Worm (Caenorhabditis elegans) whole organism, L1 larva: ENCODE measurements around the gene orai-1.

Source experiments
- C04F5.9 ChIP-seq: sonication (generic microtip); optimal IDR thresholded peaks from 2 replicates; lab custom pipeline; 2016; ENCODE audit warnings: missing genetic modification characterization, missing compliant biosample characterization
- Y116A8C.19 ChIP-seq: sonication (generic microtip); optimal IDR thresholded peaks from 2 replicates; lab custom pipeline; 2016; ENCODE audit warnings: missing compliant biosample characterization, missing genetic modification characterization, borderline replicate concordance
- alr-1 ChIP-seq: fragments of 200-800 bp; sonication (Bioruptor generic); optimal IDR thresholded peaks from 2 replicates; lab custom pipeline; 2018; ENCODE audit warnings: borderline replicate concordance, mild to moderate bottlenecking, missing genetic modification characterization, missing compliant biosample characterization
- ama-1 ChIP-seq: fragments of 150-350 bp; optimal IDR thresholded peaks from 2 replicates; lab custom pipeline; 2014
- ceh-82 ChIP-seq, 3 experiments: fragments of 150-350 bp in 1 of 3; sonication (generic microtip) in 2 of 3; optimal IDR thresholded peaks; 2 replicates each; lab custom pipeline; 2014 to 2017; ENCODE audit warnings: missing biosample characterization in 3 of 3, missing genetic modification characterization in 3 of 3
- ceh-90 ChIP-seq: sonication (generic microtip); optimal IDR thresholded peaks from 2 replicates; lab custom pipeline; 2016; ENCODE audit warnings: missing genetic modification characterization, missing compliant biosample characterization
- ces-1 ChIP-seq: fragments of 150-350 bp; optimal IDR thresholded peaks from 2 replicates; lab custom pipeline; 2014; ENCODE audit warnings: missing biosample characterization, missing genetic modification reagents, missing genetic modification characterization
- dpl-1 ChIP-seq, 3 experiments: fragments of 150-350 bp in 2 of 3; sonication (generic microtip) in 1 of 3; optimal IDR thresholded peaks; 2 replicates each; lab custom pipeline; 2014 to 2017; ENCODE audit warnings: missing biosample characterization in 3 of 3, missing genetic modification characterization in 3 of 3, missing genetic modification reagents in 3 of 3
- dsc-1 ChIP-seq: sonication (generic microtip); optimal IDR thresholded peaks from 2 replicates; lab custom pipeline; 2016; ENCODE audit warnings: mild to moderate bottlenecking, missing genetic modification characterization, missing compliant biosample characterization
- efl-1 ChIP-seq, 4 experiments: fragments of 150-350 bp; optimal IDR thresholded peaks in 3 of 4; peaks in 1 of 4; 1 replicate in 1 of 4; 2 replicates in 3 of 4; lab custom pipeline; 2014; ENCODE audit warnings: missing biosample characterization in 2 of 4, missing genetic modification characterization in 2 of 4, missing genetic modification reagents in 2 of 4
- efl-3 ChIP-seq: fragments of 200-800 bp; sonication (Bioruptor generic); optimal IDR thresholded peaks from 2 replicates; lab custom pipeline; 2018; ENCODE audit warnings: mild to moderate bottlenecking, missing genetic modification characterization, missing compliant biosample characterization
- egl-27 ChIP-seq, 2 experiments: fragments of 150-350 bp in 1 of 2; sonication (generic microtip); optimal IDR thresholded peaks; 3 replicates each; lab custom pipeline; 2017 to 2018; ENCODE audit warnings: missing biosample characterization in 2 of 2, missing genetic modification characterization in 2 of 2, missing genetic modification reagents in 2 of 2
- fkh-10 ChIP-seq: sonication (generic microtip); optimal IDR thresholded peaks from 2 replicates; lab custom pipeline; 2017; ENCODE audit warnings: missing biosample characterization, missing genetic modification reagents, missing genetic modification characterization
- fkh-8 ChIP-seq: sonication (generic microtip); optimal IDR thresholded peaks from 2 replicates; lab custom pipeline; 2016; ENCODE audit warnings: mild to moderate bottlenecking, missing genetic modification characterization, missing compliant biosample characterization
- hpl-2 ChIP-seq: fragments of 150-350 bp; optimal IDR thresholded peaks from 2 replicates; lab custom pipeline; 2014; ENCODE audit warnings: missing biosample characterization, missing genetic modification reagents, missing genetic modification characterization
- irx-1 ChIP-seq: sonication (generic microtip); optimal IDR thresholded peaks from 2 replicates; lab custom pipeline; 2016; ENCODE audit warnings: missing genetic modification characterization, missing compliant biosample characterization
- lin-13 ChIP-seq: fragments of 150-350 bp; optimal IDR thresholded peaks from 2 replicates; lab custom pipeline; 2014; ENCODE audit warnings: missing biosample characterization, missing genetic modification reagents, missing genetic modification characterization
- lin-14 ChIP-seq: fragments of 200-800 bp; sonication (Bioruptor generic); optimal IDR thresholded peaks from 2 replicates; lab custom pipeline; 2018; ENCODE audit warnings: mild to moderate bottlenecking, missing genetic modification characterization, moderate library complexity, missing compliant biosample characterization
- lin-39 ChIP-seq: fragments of 150-350 bp; optimal IDR thresholded peaks from 2 replicates; lab custom pipeline; 2014; ENCODE audit warnings: missing biosample characterization, missing genetic modification reagents, missing genetic modification characterization
- lir-3 ChIP-seq: sonication (generic microtip); optimal IDR thresholded peaks from 2 replicates; lab custom pipeline; 2016; ENCODE audit warnings: mild to moderate bottlenecking, missing genetic modification characterization, moderate library complexity, missing compliant biosample characterization; ENCODE audit not compliant: poor library complexity
- lsy-2 ChIP-seq, 2 experiments: fragments of 150-350 bp; optimal IDR thresholded peaks; 2 replicates each; lab custom pipeline; 2014; ENCODE audit warnings: missing biosample characterization in 2 of 2, missing genetic modification characterization in 2 of 2
- mab-9 ChIP-seq: fragments of 200-800 bp; sonication (Bioruptor generic); IDR thresholded peaks from 2 replicates; pipeline ENCODE4 v1.3.6; 2022; ENCODE audit warnings: missing genetic modification reagents, missing genetic modification characterization, missing compliant biosample characterization
- mep-1 ChIP-seq: fragments of 150-350 bp; optimal IDR thresholded peaks from 2 replicates; lab custom pipeline; 2014; ENCODE audit warnings: missing biosample characterization, missing genetic modification characterization
- nhr-11 ChIP-seq: fragments of 150-350 bp; optimal IDR thresholded peaks from 2 replicates; lab custom pipeline; 2014; ENCODE audit warnings: missing biosample characterization, missing genetic modification characterization
- nhr-19 ChIP-seq: fragments of 200-800 bp; sonication (Bioruptor generic); conservative IDR thresholded peaks from 2 replicates; pipeline ENCODE4 v1.3.6; 2022; ENCODE audit warnings: missing genetic modification characterization, missing compliant biosample characterization
- nhr-20 ChIP-seq: sonication (generic microtip); optimal IDR thresholded peaks from 2 replicates; lab custom pipeline; 2016; ENCODE audit warnings: mild to moderate bottlenecking, missing genetic modification characterization, missing compliant biosample characterization
- nhr-237 ChIP-seq: fragments of 150-350 bp; optimal IDR thresholded peaks from 2 replicates; lab custom pipeline; 2014; ENCODE audit warnings: missing biosample characterization, missing genetic modification characterization
- nhr-28 ChIP-seq: fragments of 150-350 bp; optimal IDR thresholded peaks from 2 replicates; lab custom pipeline; 2014; ENCODE audit warnings: missing biosample characterization, missing genetic modification characterization
- nhr-47 ChIP-seq: sonication (generic microtip); optimal IDR thresholded peaks from 2 replicates; lab custom pipeline; 2016; ENCODE audit warnings: mild to moderate bottlenecking, missing genetic modification characterization, moderate library complexity, missing compliant biosample characterization
- nhr-71 ChIP-seq: sonication (generic microtip); optimal IDR thresholded peaks from 2 replicates; lab custom pipeline; 2016; ENCODE audit warnings: mild to moderate bottlenecking, missing genetic modification characterization, moderate library complexity, missing compliant biosample characterization
- nhr-90 ChIP-seq: sonication (generic microtip); optimal IDR thresholded peaks from 2 replicates; lab custom pipeline; 2016; ENCODE audit warnings: mild to moderate bottlenecking, missing genetic modification characterization, missing compliant biosample characterization; ENCODE audit not compliant: poor library complexity
- skn-1 ChIP-seq: fragments of 150-350 bp; optimal IDR thresholded peaks from 2 replicates; lab custom pipeline; 2014; ENCODE audit warnings: missing biosample characterization, missing genetic modification characterization
- snpc-4 ChIP-seq: fragments of 150-350 bp; optimal IDR thresholded peaks from 2 replicates; lab custom pipeline; 2014; ENCODE audit warnings: missing biosample characterization, missing genetic modification characterization
- sptf-1 ChIP-seq: fragments of 150-350 bp; optimal IDR thresholded peaks from 2 replicates; lab custom pipeline; 2014; ENCODE audit warnings: missing biosample characterization, missing genetic modification characterization
- unc-98 ChIP-seq: fragments of 200-800 bp; sonication (Bioruptor generic); IDR thresholded peaks from 2 replicates; pipeline ENCODE4 v1.3.6; 2022; ENCODE audit warnings: missing genetic modification characterization, missing compliant biosample characterization
- zip-4 ChIP-seq: fragments of 200-800 bp; sonication (Bioruptor generic); optimal IDR thresholded peaks from 2 replicates; lab custom pipeline; 2018; ENCODE audit warnings: mild to moderate bottlenecking, missing genetic modification characterization, moderate library complexity, missing compliant biosample characterization

orai-1 gene

DNA sequence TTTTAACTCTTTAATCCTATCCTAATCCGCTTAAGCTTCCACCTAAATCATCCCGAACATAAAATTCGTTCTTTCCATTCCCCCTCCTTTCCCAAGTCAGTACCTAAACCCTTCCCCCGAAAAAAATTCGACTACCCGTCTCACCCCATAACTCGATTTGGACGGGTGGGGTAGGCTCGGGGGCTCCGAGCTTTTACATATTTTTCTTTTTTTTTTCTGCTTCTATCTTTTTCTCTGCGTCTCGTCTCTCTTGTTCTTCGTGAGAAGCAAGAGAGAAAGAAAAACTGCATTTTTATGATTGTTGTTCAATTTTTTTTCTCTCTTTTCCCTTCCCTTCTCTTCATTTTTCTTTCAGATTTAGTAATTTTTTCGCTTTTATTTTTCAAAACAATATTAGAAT, 28.9 kb downstream of the orai-1 start (continued):
- peak; percentile 82 for TF ChIP-seq ces-1 (GFP tag; lab: Kevin White, UChicago)
- TF ChIP-seq lin-14: peak; percentile 76
- TF ChIP-seq nhr-47 (tag; lab: Kevin White, UChicago): peak; percentile 37
- no peak for TF ChIP-seq egl-27 (tag; optimal IDR thresholded peaks at IDR 0.05; lab: Kevin White, UChicago)
- no peak for TF ChIP-seq nhr-237 (tag; lab: Kevin White, UChicago)
- TF ChIP-seq Y116A8C.19 (tag; lab: Kevin White, UChicago): no peak
- TF ChIP-seq alr-1 (tag; lab: Kevin White, UChicago): no peak
- peak in 1 of 3 experiments; percentile 9 for TF ChIP-seq dpl-1 (GFP tag; optimal IDR thresholded peaks at IDR 0.05; lab: Kevin White, UChicago)
- TF ChIP-seq ceh-90 (tag; lab: Kevin White, UChicago): no peak
- no peak for TF ChIP-seq fkh-8 (tag; lab: Kevin White, UChicago)
- TF ChIP-seq fkh-10 (GFP tag; lab: Kevin White, UChicago): peak; percentile 47
- no peak for TF ChIP-seq efl-3 (GFP tag; lab: Kevin White, UChicago)
- TF ChIP-seq nhr-11: no peak
- no peak for TF ChIP-seq lin-13 (GFP tag; lab: Kevin White, UChicago)
- peak; percentile 2 to 31 for TF ChIP-seq lsy-2 (tag; optimal IDR thresholded peaks at IDR 0.05; lab: Kevin White, UChicago)
- peak; percentile 29 for TF ChIP-seq nhr-71 (tag; lab: Kevin White, UChicago)
- TF ChIP-seq mab-9 (GFP tag; lab: Robert Waterston, UW): no peak

DNA sequence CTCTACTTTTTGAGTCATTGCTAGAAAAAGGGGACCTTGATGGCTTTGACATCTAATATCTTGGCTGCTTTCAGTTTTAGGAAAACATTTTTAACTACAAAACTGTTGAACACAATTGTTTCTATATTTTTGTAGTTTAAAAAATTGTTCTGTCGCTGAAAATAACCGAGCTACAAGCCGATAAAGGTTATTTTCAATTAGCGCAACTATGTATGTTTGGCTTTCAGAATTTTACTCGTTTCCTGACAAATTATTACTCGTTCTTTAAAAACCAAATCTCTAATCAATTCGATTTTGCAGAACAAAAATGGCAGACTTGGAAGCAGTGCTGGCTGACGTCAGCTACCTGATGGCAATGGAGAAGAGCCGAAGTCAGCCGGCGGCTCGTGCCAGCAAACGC, 29.3 kb downstream of the orai-1 start, which contains the start of gene grk-2:
Gene grk-2 (plus strand): TSS at position 301 of the 400 bp plus-strand sequence.
- TF ChIP-seq nhr-71 (tag; lab: Kevin White, UChicago) (no peak), nhr-20 (tag; lab: Kevin White, UChicago) (no peak), nhr-28 (no peak), unc-98 (no peak), sptf-1 (no peak), nhr-11 (no peak), snpc-4 (tag; lab: Kevin White, UChicago) (no peak), nhr-90 (tag; lab: Kevin White, UChicago) (no peak), skn-1 (tag; lab: Kevin White, UChicago) (no peak), lir-3 (tag; lab: Kevin White, UChicago) (no peak), hpl-2 (GFP tag; lab: Kevin White, UChicago) (no peak), nhr-47 (tag; lab: Kevin White, UChicago) (no peak), lin-13 (GFP tag; lab: Kevin White, UChicago) (no peak), nhr-19 (GFP tag; lab: Robert Waterston, UW) (no peak), ceh-82 (tag; optimal IDR thresholded peaks at IDR 0.05; lab: Kevin White, UChicago) (no peak), zip-4 (no peak), lin-39 (tag; lab: Kevin White, UChicago) (no peak), irx-1 (no peak), ces-1 (GFP tag; lab: Kevin White, UChicago) (no peak), ama-1 (no peak)

- TF ChIP-seq dsc-1 (tag; lab: Kevin White, UChicago): peak; percentile 33
- TF ChIP-seq mep-1: no peak
- no peak for TF ChIP-seq dpl-1 (GFP tag; optimal IDR thresholded peaks at IDR 0.05; lab: Kevin White, UChicago)
- TF ChIP-seq fkh-8 (tag; lab: Kevin White, UChicago): no peak
- TF ChIP-seq C04F5.9 (tag; lab: Kevin White, UChicago): no peak
- TF ChIP-seq, all 84 proteins: peak for 1
Measured at ce11 chrIII:683318-683717, 36.8 kb downstream of the orai-1 start, which contains the start of gene W02B3.4. W02B3.4 (minus strand) TSS chrIII:683418.

DNA sequence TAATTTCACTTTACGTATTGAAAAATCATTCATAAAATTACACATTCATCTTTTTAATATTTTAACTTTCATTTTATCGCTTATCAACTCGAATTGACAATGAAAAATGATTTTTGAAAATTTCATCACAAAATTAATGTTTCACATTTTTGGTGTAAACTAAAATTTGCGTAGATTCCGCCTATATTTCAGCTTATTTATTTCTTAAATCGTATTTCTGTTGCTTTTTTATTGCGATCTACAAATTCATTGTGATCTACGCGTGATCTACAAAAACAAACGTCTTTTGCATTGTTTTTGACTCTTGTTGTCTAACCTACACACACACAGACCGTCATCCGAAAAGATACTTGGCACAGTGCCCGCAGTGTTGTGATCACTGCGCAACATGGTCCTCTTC, 41.5 kb downstream of the orai-1 start:
- TF ChIP-seq efl-1 (optimal IDR thresholded peaks at IDR 0.05; lab: Kevin White, UChicago) (no peak), efl-1 (GFP tag; optimal IDR thresholded peaks at IDR 0.05 in 1 of 2; lab: Kevin White, UChicago) (peak in 1 of 2 experiments; percentile 64), snpc-4 (tag; lab: Kevin White, UChicago) (no peak)
